Worm (Caenorhabditis elegans) whole organism, mixed stage, embryonic: ENCODE data around the gene cest-1.1.

ENCODE experiments used
- ces-1 ChIP-seq: fragments of 150-350 bp; optimal IDR thresholded peaks from 2 replicates; lab custom pipeline; 2014; ENCODE audit warnings: missing biosample characterization, missing genetic modification reagents, missing genetic modification characterization
- ham-2 ChIP-seq: fragments of 200-800 bp; sonication (Bioruptor generic); optimal IDR thresholded peaks from 2 replicates; lab custom pipeline; 2018; ENCODE audit warnings: mild to moderate bottlenecking, missing genetic modification characterization, missing compliant biosample characterization
- pha-4 ChIP-seq: fragments of 150-350 bp; optimal IDR thresholded peaks from 2 replicates; lab custom pipeline; 2018; ENCODE audit warnings: missing biosample characterization, missing genetic modification reagents, missing genetic modification characterization
- zip-8 ChIP-seq: fragments of 150-350 bp; optimal IDR thresholded peaks from 2 replicates; lab custom pipeline; 2014; ENCODE audit warnings: missing biosample characterization, missing genetic modification characterization

The cest-1.1 gene

DNA sequence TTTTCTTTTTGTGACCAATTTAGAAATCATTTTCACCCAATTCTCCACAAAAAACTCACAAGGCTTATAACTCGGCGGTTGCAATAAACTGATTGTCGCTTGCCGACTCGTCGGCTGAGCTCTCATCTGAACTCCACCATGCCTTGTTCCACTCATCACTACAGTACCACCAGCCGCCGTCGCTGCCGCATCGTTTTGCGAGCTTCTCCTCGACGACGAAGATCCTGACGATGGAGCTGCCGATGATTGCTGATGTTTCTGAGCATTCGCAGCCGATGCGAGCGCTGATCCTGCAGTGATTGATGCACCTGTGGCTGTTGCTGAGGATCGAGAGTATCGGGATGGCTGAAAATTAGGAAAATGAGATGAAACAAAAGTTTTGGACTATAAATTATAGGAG, 45.9 kb downstream of the cest-1.1 start:
- TF ChIP-seq ces-1 (GFP tag; lab: Kevin White, UChicago), result no peak
- no peak for TF ChIP-seq pha-4 (tag; lab: Kevin White, UChicago)
- no peak for TF ChIP-seq ham-2 (GFP tag; lab: Kevin White, UChicago)
- no peak for TF ChIP-seq zip-8 (tag; lab: Kevin White, UChicago)
